Worm (Caenorhabditis elegans): ENCODE results near the gene F22F7.2.

ce11 chrV:2099040-2099439, 23.5 kb upstream of the F22F7.2 start, which contains the start of gene F36F12.7:
- no peak for TF ChIP-seq nhr-11 (tag; optimal IDR thresholded peaks at IDR 0.05)
- no peak for TF ChIP-seq sox-4 (tag; optimal IDR thresholded peaks at IDR 0.05)
- no peak for TF ChIP-seq ceh-22 (tag; optimal IDR thresholded peaks at IDR 0.05)
- TF ChIP-seq nfya-1 (tag; optimal IDR thresholded peaks at IDR 0.05): no peak
- no peak for TF ChIP-seq pat-9 (tag; optimal IDR thresholded peaks at IDR 0.05)
- TF ChIP-seq unc-55 (GFP tag; optimal IDR thresholded peaks at IDR 0.05): no peak
- TF ChIP-seq gmeb-2 (tag; optimal IDR thresholded peaks at IDR 0.05): no peak
- no peak for TF ChIP-seq pha-2 (tag; optimal IDR thresholded peaks at IDR 0.05)
- no peak for TF ChIP-seq ceh-19 (GFP tag; optimal IDR thresholded peaks at IDR 0.05)
- no peak for TF ChIP-seq ets-4 (tag; optimal IDR thresholded peaks at IDR 0.05)
- no peak for TF ChIP-seq ceh-30 (tag; optimal IDR thresholded peaks at IDR 0.05)
- TF ChIP-seq syd-9 (tag; optimal IDR thresholded peaks at IDR 0.05): no peak
